ENCODE assay signal across 1 fruit fly cellular context in genomic region chr3L:16661167-16662109, dm6.
TF ChIP-seq lines count a peak whose summit lies in the region.

TSS of gene Baldspot (minus strand) at chr3L:16661615.

TF ChIP-seq in whole organism, embryonic, 481 proteins besides CTCF, POLR2A, EP300 and RAD21 (continued from another document):
- TF ChIP-seq ap (GFP tag; IDR thresholded peaks at IDR 0.05; lab: Robert Waterston, UW), result 0 out of 2 replicates have a peak, but pooled peaks have one; percentile 8
- TF ChIP-seq Meics (GFP tag; optimal IDR thresholded peaks at IDR 0.05; lab: Kevin White, UChicago), result peak; percentile 91
- no peak for TF ChIP-seq ttk (GFP tag; IDR thresholded peaks at IDR 0.05; lab: Robert Waterston, UW)
- TF ChIP-seq CG17328 (GFP tag; IDR thresholded peaks at IDR 0.05; lab: Robert Waterston, UW), result peak; percentile 41; the same call in 1 of the 2 replicates
- no peak for TF ChIP-seq CG3065 (GFP tag; optimal IDR thresholded peaks at IDR 0.05; lab: Kevin White, UChicago)
- TF ChIP-seq Awh (GFP tag; IDR thresholded peaks at IDR 0.05; lab: Robert Waterston, UW), result peak; percentile 54; the same call in 1 of the 2 replicates
- TF ChIP-seq chm (GFP tag; IDR thresholded peaks at IDR 0.05; lab: Robert Waterston, UW), result no peak
- TF ChIP-seq ara (GFP tag; IDR thresholded peaks at IDR 0.05; lab: Robert Waterston, UW), result peak; percentile 68
- peak; percentile 45 for TF ChIP-seq CG8089 (GFP tag; optimal IDR thresholded peaks at IDR 0.05; lab: Kevin White, UChicago)
- TF ChIP-seq ranshi (GFP tag; IDR thresholded peaks at IDR 0.05; lab: Robert Waterston, UW), result peak; percentile 56; the same call in 1 of the 2 replicates
- no peak for TF ChIP-seq psq (GFP tag; optimal IDR thresholded peaks at IDR 0.05; lab: Kevin White, UChicago)
- peak; percentile 83 for TF ChIP-seq Hmr (GFP tag; optimal IDR thresholded peaks at IDR 0.05; lab: Kevin White, UChicago)
- no peak for TF ChIP-seq seq (GFP tag; IDR thresholded peaks at IDR 0.05; lab: Robert Waterston, UW)
- TF ChIP-seq insv (GFP tag; optimal IDR thresholded peaks at IDR 0.05; lab: Kevin White, UChicago), result peak in 1 of 2 experiments; percentile 70
- TF ChIP-seq prd (optimal IDR thresholded peaks at IDR 0.05; lab: Kevin White, UChicago), result no peak
- peak; percentile 81 for TF ChIP-seq prd (GFP tag; IDR thresholded peaks at IDR 0.05; lab: Robert Waterston, UW)
- peak; percentile 53 for TF ChIP-seq Dref (GFP tag; IDR thresholded peaks at IDR 0.05; lab: Robert Waterston, UW)
- TF ChIP-seq Tbp (GFP tag; optimal IDR thresholded peaks at IDR 0.05; lab: Kevin White, UChicago), result no peak
- TF ChIP-seq CG17802 (tag; optimal IDR thresholded peaks at IDR 0.05; lab: Kevin White, UChicago), result peak; percentile 60
- TF ChIP-seq peb (GFP tag; IDR thresholded peaks at IDR 0.05; lab: Robert Waterston, UW), result 0 out of 2 replicates have a peak, but pooled peaks have one; percentile 6
- TF ChIP-seq az2 (GFP tag; optimal IDR thresholded peaks at IDR 0.05; lab: Kevin White, UChicago), result peak; percentile 14
- no peak for TF ChIP-seq lov (optimal IDR thresholded peaks at IDR 0.05; lab: Kevin White, UChicago)
- no peak for TF ChIP-seq lov (GFP tag; IDR thresholded peaks at IDR 0.05; lab: Robert Waterston, UW)
- no peak for TF ChIP-seq CG11456 (GFP tag; IDR thresholded peaks at IDR 0.05; lab: Robert Waterston, UW)
- peak; percentile 74; the same call in 1 of the 2 replicates for TF ChIP-seq CG42726 (GFP tag; IDR thresholded peaks at IDR 0.05; lab: Robert Waterston, UW; ENCODE audit: partially characterized antibody)
- peak; percentile 72 for TF ChIP-seq vnd (GFP tag; IDR thresholded peaks at IDR 0.05; lab: Robert Waterston, UW; ENCODE audit: partially characterized antibody)
- peak in 1 of 3 experiments; percentile 82 for TF ChIP-seq Stat92E (GFP tag; optimal IDR thresholded peaks at IDR 0.05; lab: Kevin White, UChicago)
- TF ChIP-seq CG9817 (tag; optimal IDR thresholded peaks at IDR 0.05; lab: Kevin White, UChicago), result peak; percentile 69
- TF ChIP-seq croc (GFP tag; conservative IDR thresholded peaks at IDR 0.05; lab: Robert Waterston, UW), result peak; percentile 29; the same call in 1 of the 3 replicates
- TF ChIP-seq CG7556 (GFP tag; optimal IDR thresholded peaks at IDR 0.05; lab: Kevin White, UChicago), result peak; percentile 84
- TF ChIP-seq tx (GFP tag; optimal IDR thresholded peaks at IDR 0.05; lab: Kevin White, UChicago), result no peak
- no peak for TF ChIP-seq Lim3 (GFP tag; IDR thresholded peaks at IDR 0.05; lab: Robert Waterston, UW)
- peak; percentile 67 for TF ChIP-seq unpg (GFP tag; optimal IDR thresholded peaks at IDR 0.05; lab: Kevin White, UChicago)
- peak; percentile 30 for TF ChIP-seq pita (GFP tag; optimal IDR thresholded peaks at IDR 0.05; lab: Kevin White, UChicago)
- TF ChIP-seq ac (GFP tag; optimal IDR thresholded peaks at IDR 0.05; lab: Kevin White, UChicago), result peak; percentile 59
- TF ChIP-seq CG7963 (GFP tag; IDR thresholded peaks at IDR 0.05; lab: Robert Waterston, UW; ENCODE audit: partially characterized antibody), result peak; percentile 51; the same call in 1 of the 3 replicates
- TF ChIP-seq ci (GFP tag; IDR thresholded peaks at IDR 0.05; lab: Robert Waterston, UW), result peak; percentile 86
- peak; percentile 99 for TF ChIP-seq CG9797 (GFP tag; optimal IDR thresholded peaks at IDR 0.05; lab: Kevin White, UChicago)
- no peak for TF ChIP-seq Nf-YB (GFP tag; optimal IDR thresholded peaks at IDR 0.05; lab: Kevin White, UChicago)
- peak; percentile 71 for TF ChIP-seq slp2 (GFP tag; optimal IDR thresholded peaks at IDR 0.05; lab: Kevin White, UChicago)
- peak; percentile 68 for TF ChIP-seq CG1792 (GFP tag; optimal IDR thresholded peaks at IDR 0.05; lab: Kevin White, UChicago)
- TF ChIP-seq B-H2 (GFP tag; optimal IDR thresholded peaks at IDR 0.05; lab: Kevin White, UChicago), result peak; percentile 61
- TF ChIP-seq CG3995 (GFP tag; optimal IDR thresholded peaks at IDR 0.05; lab: Kevin White, UChicago), result peak; percentile 50
- no peak for TF ChIP-seq usp (GFP tag; optimal IDR thresholded peaks at IDR 0.05; lab: Kevin White, UChicago)
- TF ChIP-seq CG14710 (tag; optimal IDR thresholded peaks at IDR 0.05; lab: Kevin White, UChicago), result peak; percentile 90
- 0 out of 4 replicates have a peak, but pooled peaks have one; percentile 23 for TF ChIP-seq Gug (GFP tag; IDR thresholded peaks at IDR 0.05; lab: Robert Waterston, UW)
- TF ChIP-seq CG17612 (GFP tag; IDR thresholded peaks at IDR 0.05; lab: Robert Waterston, UW), result no peak
- no peak for TF ChIP-seq ro (GFP tag; IDR thresholded peaks at IDR 0.05; lab: Robert Waterston, UW)
- TF ChIP-seq Mes4 (GFP tag; optimal IDR thresholded peaks at IDR 0.05; lab: Kevin White, UChicago), result peak; percentile 53
- TF ChIP-seq sc (optimal IDR thresholded peaks at IDR 0.05; lab: Kevin White, UChicago), result no peak
- TF ChIP-seq sc (GFP tag; optimal IDR thresholded peaks at IDR 0.05; lab: Kevin White, UChicago), result peak; percentile 19
- peak; percentile 11 for TF ChIP-seq lbe (GFP tag; optimal IDR thresholded peaks at IDR 0.05; lab: Kevin White, UChicago)
- TF ChIP-seq hth (optimal IDR thresholded peaks at IDR 0.05; lab: Kevin White, UChicago), result no peak
- TF ChIP-seq Ets65A (GFP tag; lab: Kevin White, UChicago), result peak; percentile 98
- TF ChIP-seq CG33213 (GFP tag; optimal IDR thresholded peaks at IDR 0.05; lab: Kevin White, UChicago), result peak; percentile 80
- peak; percentile 89 for TF ChIP-seq phol (tag; optimal IDR thresholded peaks at IDR 0.05; lab: Kevin White, UChicago)
- TF ChIP-seq Xbp1 (GFP tag; optimal IDR thresholded peaks at IDR 0.05; lab: Kevin White, UChicago), result peak; percentile 36
- peak; percentile 52 for TF ChIP-seq CG8765 (GFP tag; IDR thresholded peaks at IDR 0.05; lab: Robert Waterston, UW)
- no peak for TF ChIP-seq CG11247 (GFP tag; IDR thresholded peaks at IDR 0.05; lab: Robert Waterston, UW)
- TF ChIP-seq B-H1 (GFP tag; IDR thresholded peaks at IDR 0.05; lab: Robert Waterston, UW), result peak; percentile 44; the same call in 1 of the 3 replicates
- TF ChIP-seq NFAT (GFP tag; IDR thresholded peaks at IDR 0.05; lab: Robert Waterston, UW), result peak; percentile 35; the same call in 1 of the 2 replicates
- peak; percentile 91 for TF ChIP-seq CG18599 (GFP tag; optimal IDR thresholded peaks at IDR 0.05; lab: Kevin White, UChicago)
- TF ChIP-seq CG18764 (GFP tag; optimal IDR thresholded peaks at IDR 0.05; lab: Kevin White, UChicago), result peak; percentile 72
- peak; percentile 56 for TF ChIP-seq Dp (GFP tag; optimal IDR thresholded peaks at IDR 0.05; lab: Kevin White, UChicago)
- TF ChIP-seq TFAM (GFP tag; optimal IDR thresholded peaks at IDR 0.05; lab: Kevin White, UChicago), result peak; percentile 11
- TF ChIP-seq CG14860 (GFP tag; IDR thresholded peaks at IDR 0.05; lab: Robert Waterston, UW; ENCODE audit: partially characterized antibody), result peak; percentile 65
- peak; percentile 88 to 89 for TF ChIP-seq Pdp1 (GFP tag; optimal IDR thresholded peaks at IDR 0.05; lab: Kevin White, UChicago)
- peak; percentile 86 for TF ChIP-seq D19B (GFP tag; optimal IDR thresholded peaks at IDR 0.05; lab: Kevin White, UChicago)
- TF ChIP-seq CG18619 (GFP tag; optimal IDR thresholded peaks at IDR 0.05; lab: Kevin White, UChicago), result no peak
- TF ChIP-seq Dad (GFP tag; optimal IDR thresholded peaks at IDR 0.05; lab: Kevin White, UChicago), result peak; percentile 77
- TF ChIP-seq CG13624 (GFP tag; optimal IDR thresholded peaks at IDR 0.05; lab: Kevin White, UChicago), result peak; percentile 67
- TF ChIP-seq sug (tag; optimal IDR thresholded peaks at IDR 0.05; lab: Kevin White, UChicago), result peak; percentile 77
- no peak for TF ChIP-seq Ravus (GFP tag; IDR thresholded peaks at IDR 0.05; lab: Robert Waterston, UW)
- peak in 1 of 2 experiments; percentile 80 for TF ChIP-seq eve (GFP tag; optimal IDR thresholded peaks at IDR 0.05; lab: Kevin White, UChicago)
- TF ChIP-seq Nf-YC (tag; optimal IDR thresholded peaks at IDR 0.05; lab: Kevin White, UChicago), result peak; percentile 58
- peak; percentile 76 for TF ChIP-seq CG6854 (GFP tag; optimal IDR thresholded peaks at IDR 0.05; lab: Kevin White, UChicago)
- TF ChIP-seq kay (GFP tag; optimal IDR thresholded peaks at IDR 0.05; lab: Kevin White, UChicago), result peak; percentile 23
- no peak for TF ChIP-seq Dfd (GFP tag; optimal IDR thresholded peaks at IDR 0.05; lab: Kevin White, UChicago)
- peak; percentile 78 for TF ChIP-seq CG10654 (GFP tag; optimal IDR thresholded peaks at IDR 0.05; lab: Kevin White, UChicago)
- TF ChIP-seq Ptx1 (GFP tag; IDR thresholded peaks at IDR 0.05; lab: Robert Waterston, UW), result peak; percentile 46
- TF ChIP-seq bigmax (GFP tag; optimal IDR thresholded peaks at IDR 0.05; lab: Kevin White, UChicago), result peak; percentile 54
- no peak for TF ChIP-seq bowl (GFP tag; IDR thresholded peaks at IDR 0.05; lab: Robert Waterston, UW)
- TF ChIP-seq Dbx (GFP tag; IDR thresholded peaks at IDR 0.05; lab: Robert Waterston, UW), result peak; percentile 83
- peak; percentile 75 for TF ChIP-seq tin (GFP tag; optimal IDR thresholded peaks at IDR 0.05; lab: Kevin White, UChicago)
- peak; percentile 47; the same call in 1 of the 2 replicates for TF ChIP-seq CG2129 (GFP tag; IDR thresholded peaks at IDR 0.05; lab: Robert Waterston, UW; ENCODE audit: partially characterized antibody)
- peak; percentile 77 for TF ChIP-seq Spps (tag; optimal IDR thresholded peaks at IDR 0.05; lab: Kevin White, UChicago)
- TF ChIP-seq cg (GFP tag; optimal IDR thresholded peaks at IDR 0.05; lab: Kevin White, UChicago), result peak; percentile 56
- TF ChIP-seq ato (GFP tag; IDR thresholded peaks at IDR 0.05; lab: Robert Waterston, UW; ENCODE audit: partially characterized antibody), result no peak; the same call in 1 of the 2 replicates
- no peak for TF ChIP-seq Optix (GFP tag; IDR thresholded peaks at IDR 0.05; lab: Robert Waterston, UW)
- TF ChIP-seq CG7372 (GFP tag; IDR thresholded peaks at IDR 0.05; lab: Robert Waterston, UW), result peak; percentile 55; the same call in 1 of the 2 replicates
- peak; percentile 22 for TF ChIP-seq salm (tag; optimal IDR thresholded peaks at IDR 0.05; lab: Kevin White, UChicago)
- TF ChIP-seq CG2199 (GFP tag; IDR thresholded peaks at IDR 0.05; lab: Robert Waterston, UW), result peak; percentile 78; the same call in 1 of the 3 replicates
- no peak for TF ChIP-seq CG5953 (GFP tag; IDR thresholded peaks at IDR 0.05; lab: Robert Waterston, UW)
- peak; percentile 56 for TF ChIP-seq sqz (GFP tag; optimal IDR thresholded peaks at IDR 0.05; lab: Kevin White, UChicago)
- no peak for TF ChIP-seq CG4730 (GFP tag; IDR thresholded peaks at IDR 0.05; lab: Robert Waterston, UW)
- TF ChIP-seq toy (GFP tag; IDR thresholded peaks at IDR 0.05; lab: Robert Waterston, UW), result no peak
- TF ChIP-seq CG18011 (GFP tag; optimal IDR thresholded peaks at IDR 0.05; lab: Kevin White, UChicago), result peak; percentile 10
- peak; percentile 69 for TF ChIP-seq CG6689 (GFP tag; IDR thresholded peaks at IDR 0.05; lab: Robert Waterston, UW)
- peak; percentile 80 for TF ChIP-seq CG6254 (GFP tag; optimal IDR thresholded peaks at IDR 0.05; lab: Kevin White, UChicago)
- TF ChIP-seq CG1602 (GFP tag; optimal IDR thresholded peaks at IDR 0.05; lab: Kevin White, UChicago), result peak; percentile 11
- no peak for TF ChIP-seq ham (GFP tag; IDR thresholded peaks at IDR 0.05; lab: Robert Waterston, UW)
- TF ChIP-seq CG15601 (tag; optimal IDR thresholded peaks at IDR 0.05; lab: Kevin White, UChicago), result no peak
- peak; percentile 79 for TF ChIP-seq Bgb (GFP tag; IDR thresholded peaks at IDR 0.05; lab: Robert Waterston, UW; ENCODE audit: partially characterized antibody)
- TF ChIP-seq Med (GFP tag; lab: Kevin White, UChicago), result peak; percentile 96
- peak; percentile 55 for TF ChIP-seq CG14965 (GFP tag; optimal IDR thresholded peaks at IDR 0.05; lab: Kevin White, UChicago; ENCODE audit: borderline replicate concordance)
- TF ChIP-seq cato (GFP tag; optimal IDR thresholded peaks at IDR 0.05; lab: Kevin White, UChicago; ENCODE audit: borderline replicate concordance), result no peak
- TF ChIP-seq cwo (GFP tag; optimal IDR thresholded peaks at IDR 0.05; lab: Kevin White, UChicago), result peak; percentile 83
- peak; percentile 83 for TF ChIP-seq crc (GFP tag; optimal IDR thresholded peaks at IDR 0.05; lab: Kevin White, UChicago)
- 0 out of 3 replicates have a peak, but pooled peaks have one; percentile 30 for TF ChIP-seq C15 (GFP tag; IDR thresholded peaks at IDR 0.05; lab: Robert Waterston, UW)
- TF ChIP-seq mam (GFP tag; optimal IDR thresholded peaks at IDR 0.05; lab: Kevin White, UChicago), result peak; percentile 92
- no peak for TF ChIP-seq da (GFP tag; optimal IDR thresholded peaks at IDR 0.05; lab: Kevin White, UChicago)
- TF ChIP-seq CG18262 (tag; optimal IDR thresholded peaks at IDR 0.05; lab: Kevin White, UChicago), result peak; percentile 80
- TF ChIP-seq Ssrp (tag; optimal IDR thresholded peaks at IDR 0.05; lab: Kevin White, UChicago), result peak; percentile 46
- TF ChIP-seq wek (GFP tag; optimal IDR thresholded peaks at IDR 0.05; lab: Kevin White, UChicago), result peak; percentile 53
- peak; percentile 92 for TF ChIP-seq CG17361 (GFP tag; IDR thresholded peaks at IDR 0.05; lab: Robert Waterston, UW)
- peak; percentile 70 for TF ChIP-seq CG32532 (GFP tag; IDR thresholded peaks at IDR 0.05; lab: Robert Waterston, UW)
- peak; percentile 51 for TF ChIP-seq sob (GFP tag; IDR thresholded peaks at IDR 0.05; lab: Robert Waterston, UW)
- TF ChIP-seq CG6683 (GFP tag; optimal IDR thresholded peaks at IDR 0.05; lab: Kevin White, UChicago), result peak; percentile 71
- TF ChIP-seq CG13296 (GFP tag; optimal IDR thresholded peaks at IDR 0.05; lab: Kevin White, UChicago), result peak; percentile 89
- TF ChIP-seq scrt (GFP tag; optimal IDR thresholded peaks at IDR 0.05; lab: Kevin White, UChicago), result peak; percentile 79
- peak; percentile 89 for TF ChIP-seq BtbVII (GFP tag; optimal IDR thresholded peaks at IDR 0.05; lab: Kevin White, UChicago)
- TF ChIP-seq stc (GFP tag; IDR thresholded peaks at IDR 0.05; lab: Robert Waterston, UW), result peak; percentile 53; the same call in 1 of the 2 replicates
- TF ChIP-seq Taf1 (GFP tag; IDR thresholded peaks at IDR 0.05; lab: Robert Waterston, UW), result no peak
- peak; percentile 82 for TF ChIP-seq D19A (tag; optimal IDR thresholded peaks at IDR 0.05; lab: Kevin White, UChicago)
